Worm (Caenorhabditis elegans): ENCODE measurements around the gene mab-9.
"Not testable (repeated sequence)": the region's sequence is repeated elsewhere in the genome, so short reads cannot be mapped to it uniquely, and the experiment has no call there.

Gene mab-9

DNA sequence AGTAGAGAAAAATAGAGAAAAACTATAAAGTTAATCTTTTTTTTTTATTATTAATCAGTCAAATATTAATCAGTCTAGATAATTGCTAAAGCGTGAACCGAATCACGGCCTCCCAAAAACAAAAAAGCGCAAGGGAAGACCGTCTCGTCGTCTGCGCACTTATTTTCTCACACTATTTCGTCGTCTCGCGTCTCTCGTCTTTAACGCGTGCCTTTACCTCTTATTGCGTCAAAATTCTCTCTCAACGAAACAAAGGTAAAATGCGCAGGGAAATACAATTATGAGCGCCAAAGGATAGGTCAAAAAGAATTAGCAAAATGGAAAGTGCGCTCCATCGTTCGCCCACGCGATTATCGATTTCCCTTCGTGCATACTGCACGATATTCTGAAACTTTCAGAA lies 9.8 kb upstream of the mab-9 start:
- TF ChIP-seq tab-1 (GFP tag; IDR thresholded peaks at IDR 0.05) (no peak), ztf-29 (GFP tag; IDR thresholded peaks at IDR 0.05) (no peak), ref-1 (GFP tag; conservative IDR thresholded peaks at IDR 0.05) (no peak), flt-1 (GFP tag; IDR thresholded peaks at IDR 0.05) (0 out of 2 replicates have a peak, but pooled peaks have one; percentile 35)

- no peak for TF ChIP-seq med-1 (GFP tag; optimal IDR thresholded peaks at IDR 0.05; ENCODE audit: insufficient read depth)
- TF ChIP-seq cog-1 (tag; optimal IDR thresholded peaks at IDR 0.05), result no peak
- no peak for TF ChIP-seq flt-1 (GFP tag; IDR thresholded peaks at IDR 0.05)
- no peak for TF ChIP-seq klf-2 (GFP tag; conservative IDR thresholded peaks at IDR 0.05)
- no peak for TF ChIP-seq T22C8.4 (GFP tag; IDR thresholded peaks at IDR 0.05)
- no peak for TF ChIP-seq ztf-23 (GFP tag; IDR thresholded peaks at IDR 0.05)
- no peak for TF ChIP-seq ztf-29 (GFP tag; IDR thresholded peaks at IDR 0.05)
- TF ChIP-seq ref-1 (GFP tag; conservative IDR thresholded peaks at IDR 0.05), result no peak
- TF ChIP-seq tab-1 (GFP tag; IDR thresholded peaks at IDR 0.05), result no peak
These were observed 7.2 kb upstream of the mab-9 start for ce11 chrII:508603-509002.

- no peak for TF ChIP-seq ztf-29 (GFP tag; IDR thresholded peaks at IDR 0.05)
- TF ChIP-seq med-1 (GFP tag; optimal IDR thresholded peaks at IDR 0.05; ENCODE audit: insufficient read depth), result no peak
These were observed 6.6 kb upstream of the mab-9 start, which contains the start of gene srh-105 for ce11 chrII:509230-509629. srh-105 (minus strand) TSS chrII:509330.

- TF ChIP-seq ztf-29 (GFP tag; IDR thresholded peaks at IDR 0.05) (no peak), T22C8.4 (GFP tag; IDR thresholded peaks at IDR 0.05) (no peak), flt-1 (GFP tag; IDR thresholded peaks at IDR 0.05) (no peak), cog-1 (tag; optimal IDR thresholded peaks at IDR 0.05) (no peak), klf-2 (GFP tag; conservative IDR thresholded peaks at IDR 0.05) (no peak), ref-1 (GFP tag; conservative IDR thresholded peaks at IDR 0.05) (no peak), ztf-23 (GFP tag; IDR thresholded peaks at IDR 0.05) (no peak), tab-1 (GFP tag; IDR thresholded peaks at IDR 0.05) (no peak), med-1 (GFP tag; optimal IDR thresholded peaks at IDR 0.05; ENCODE audit: insufficient read depth) (no peak)
These were observed 3.9 kb upstream of the mab-9 start for ce11 chrII:511968-512367.

DNA sequence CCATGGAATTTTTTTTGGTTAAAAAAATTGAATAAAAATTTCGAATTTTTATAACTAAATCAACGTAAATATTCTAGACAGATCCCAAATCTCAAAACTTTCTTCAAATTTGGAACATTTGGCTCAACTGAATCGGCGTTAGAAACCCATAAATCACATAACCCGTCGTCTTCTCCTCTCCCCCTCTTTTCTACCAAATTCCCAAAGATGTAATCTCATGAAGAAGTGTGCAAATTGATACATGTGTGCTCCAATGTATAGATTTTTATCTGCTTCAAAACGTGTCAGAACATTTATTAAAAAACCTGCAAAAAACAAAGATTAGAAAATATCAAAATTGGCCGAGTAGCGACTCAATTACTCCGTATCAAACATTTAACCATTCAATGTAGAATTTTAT lies 3.2 kb upstream of the mab-9 start:
- TF ChIP-seq T22C8.4 (GFP tag; IDR thresholded peaks at IDR 0.05) (no peak), ref-1 (GFP tag; conservative IDR thresholded peaks at IDR 0.05) (no peak), klf-2 (GFP tag; conservative IDR thresholded peaks at IDR 0.05) (no peak), med-1 (GFP tag; optimal IDR thresholded peaks at IDR 0.05; ENCODE audit: insufficient read depth) (no peak), tab-1 (GFP tag; IDR thresholded peaks at IDR 0.05) (no peak), flt-1 (GFP tag; IDR thresholded peaks at IDR 0.05) (no peak), ztf-29 (GFP tag; IDR thresholded peaks at IDR 0.05) (no peak), cog-1 (tag; optimal IDR thresholded peaks at IDR 0.05) (no peak)

ce11 chrII:521720-522119 lies 5.9 kb downstream of the mab-9 start:
- TF ChIP-seq ztf-23 (GFP tag; IDR thresholded peaks at IDR 0.05), result no peak
- no peak for TF ChIP-seq flt-1 (GFP tag; IDR thresholded peaks at IDR 0.05)
- TF ChIP-seq med-1 (GFP tag; optimal IDR thresholded peaks at IDR 0.05; ENCODE audit: insufficient read depth), result no peak
- TF ChIP-seq cog-1 (tag; optimal IDR thresholded peaks at IDR 0.05), result no peak
- no peak for TF ChIP-seq klf-2 (GFP tag; conservative IDR thresholded peaks at IDR 0.05)
- TF ChIP-seq T22C8.4 (GFP tag; IDR thresholded peaks at IDR 0.05), result no peak
- no peak for TF ChIP-seq ztf-29 (GFP tag; IDR thresholded peaks at IDR 0.05)
- TF ChIP-seq ref-1 (GFP tag; conservative IDR thresholded peaks at IDR 0.05), result no peak
- no peak for TF ChIP-seq tab-1 (GFP tag; IDR thresholded peaks at IDR 0.05)

ce11 chrII:522302-522701 lies 6.5 kb downstream of the mab-9 start, which contains the start of gene slc-36.2:
slc-36.2 (plus strand) TSS chrII:522602.
- no peak for TF ChIP-seq klf-2 (GFP tag; conservative IDR thresholded peaks at IDR 0.05)
- no peak for TF ChIP-seq tab-1 (GFP tag; IDR thresholded peaks at IDR 0.05)

- TF ChIP-seq ztf-29 (GFP tag; IDR thresholded peaks at IDR 0.05) (no peak), klf-2 (GFP tag; conservative IDR thresholded peaks at IDR 0.05) (no peak), tab-1 (GFP tag; IDR thresholded peaks at IDR 0.05) (no peak), ztf-23 (GFP tag; IDR thresholded peaks at IDR 0.05) (0 out of 2 replicates have a peak, but pooled peaks have one; percentile 20), T22C8.4 (GFP tag; IDR thresholded peaks at IDR 0.05) (no peak), flt-1 (GFP tag; IDR thresholded peaks at IDR 0.05) (no peak), med-1 (GFP tag; optimal IDR thresholded peaks at IDR 0.05; ENCODE audit: insufficient read depth) (no peak), cog-1 (tag; optimal IDR thresholded peaks at IDR 0.05) (no peak), ref-1 (GFP tag; conservative IDR thresholded peaks at IDR 0.05) (no peak)
These were observed 10.6 kb downstream of the mab-9 start, which contains the start of gene lgc-34 for ce11 chrII:526375-526774. lgc-34 (plus strand) TSS chrII:526574.

- TF ChIP-seq ztf-23 (GFP tag; IDR thresholded peaks at IDR 0.05); cog-1 (tag; optimal IDR thresholded peaks at IDR 0.05); tab-1 (GFP tag; IDR thresholded peaks at IDR 0.05): not testable (repeated sequence)
These were observed 19.4 kb downstream of the mab-9 start, which contains the start of gene T27A1.3 for ce11 chrII:535226-535625. T27A1.3 (plus strand) TSS chrII:535526.

DNA sequence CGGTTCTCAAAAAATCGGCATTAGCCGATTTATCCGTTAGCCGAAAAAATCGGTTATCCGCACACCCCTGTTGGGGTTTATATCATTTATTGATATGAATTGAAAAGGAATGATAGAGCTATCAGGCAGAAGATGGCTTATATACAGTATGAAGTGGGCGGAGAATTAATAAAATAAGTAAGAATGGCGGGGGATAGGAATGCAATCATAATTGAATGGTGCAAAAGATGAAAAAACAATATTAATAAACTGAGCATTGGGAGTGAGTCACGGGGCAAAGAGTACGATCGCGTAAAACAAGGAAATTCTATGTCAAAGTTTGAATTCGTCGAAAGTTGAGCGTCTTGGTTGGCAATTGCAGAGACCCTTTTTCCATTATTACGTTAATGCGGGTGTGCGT lies 21.0 kb downstream of the mab-9 start, which contains the start of gene T27A1.2:
Gene T27A1.2, minus strand, starts transcription at position 101 of the 400 bp plus-strand sequence.
- TF ChIP-seq cog-1 (tag; optimal IDR thresholded peaks at IDR 0.05) (no peak), ztf-29 (GFP tag; IDR thresholded peaks at IDR 0.05) (no peak), med-1 (GFP tag; optimal IDR thresholded peaks at IDR 0.05; ENCODE audit: insufficient read depth) (no peak), T22C8.4 (GFP tag; IDR thresholded peaks at IDR 0.05) (no peak), ztf-23 (GFP tag; IDR thresholded peaks at IDR 0.05) (no peak), klf-2 (GFP tag; conservative IDR thresholded peaks at IDR 0.05) (no peak), tab-1 (GFP tag; IDR thresholded peaks at IDR 0.05) (no peak)

- no peak for TF ChIP-seq med-1 (GFP tag; optimal IDR thresholded peaks at IDR 0.05; ENCODE audit: insufficient read depth)
- no peak for TF ChIP-seq T22C8.4 (GFP tag; IDR thresholded peaks at IDR 0.05)
- TF ChIP-seq tab-1 (GFP tag; IDR thresholded peaks at IDR 0.05), result no peak
- TF ChIP-seq flt-1 (GFP tag; IDR thresholded peaks at IDR 0.05), result 0 out of 2 replicates have a peak, but pooled peaks have one; percentile 14
- no peak for TF ChIP-seq ztf-29 (GFP tag; IDR thresholded peaks at IDR 0.05)
- no peak for TF ChIP-seq cog-1 (tag; optimal IDR thresholded peaks at IDR 0.05)
- no peak for TF ChIP-seq klf-2 (GFP tag; conservative IDR thresholded peaks at IDR 0.05)
- no peak for TF ChIP-seq ztf-23 (GFP tag; IDR thresholded peaks at IDR 0.05)
- TF ChIP-seq ref-1 (GFP tag; conservative IDR thresholded peaks at IDR 0.05), result no peak
These were observed 26.6 kb downstream of the mab-9 start for ce11 chrII:542416-542815.

Measured in whole organism, midembryonic.